Worm (Caenorhabditis elegans) whole organism, L2 larva: ENCODE results near the gene bcl-7.
A peak's percentile ranks its signal among the peaks of the same experiment; 100 is the strongest.

Source experiments
- C34F6.9 ChIP-seq: fragments of 150-350 bp; optimal IDR thresholded peaks from 2 replicates; lab custom pipeline; 2014; ENCODE audit warnings: missing biosample characterization, missing genetic modification characterization
- F13H6.1 ChIP-seq: sonication (generic microtip); optimal IDR thresholded peaks from 2 replicates; lab custom pipeline; 2016; ENCODE audit warnings: missing genetic modification characterization, missing compliant biosample characterization
- Y55F3AM.14 ChIP-seq: fragments of 200-800 bp; sonication (Bioruptor generic); optimal IDR thresholded peaks from 2 replicates; lab custom pipeline; 2018; ENCODE audit warnings: mild to moderate bottlenecking, missing genetic modification characterization, missing compliant biosample characterization
- ZK546.5 ChIP-seq: sonication (generic microtip); optimal IDR thresholded peaks from 2 replicates; lab custom pipeline; 2017; ENCODE audit warnings: missing biosample characterization, missing genetic modification characterization
- alr-1 ChIP-seq: fragments of 150-350 bp; optimal IDR thresholded peaks from 2 replicates; lab custom pipeline; 2014; ENCODE audit warnings: missing biosample characterization, missing genetic modification characterization
- ama-1 ChIP-seq: fragments of 150-350 bp; optimal IDR thresholded peaks from 2 replicates; lab custom pipeline; 2018; ENCODE audit warnings: inconsistent platforms
- blmp-1 ChIP-seq: sonication (generic microtip); optimal IDR thresholded peaks from 2 replicates; lab custom pipeline; 2017; ENCODE audit warnings: missing genetic modification characterization, mild to moderate bottlenecking, missing compliant biosample characterization, antibody characterized with exemption, moderate library complexity; ENCODE audit not compliant: insufficient read depth
- crh-2 ChIP-seq: sonication (generic microtip); optimal IDR thresholded peaks from 2 replicates; lab custom pipeline; 2017; ENCODE audit warnings: missing biosample characterization, missing genetic modification characterization
- egl-27 ChIP-seq: sonication (generic microtip); optimal IDR thresholded peaks from 3 replicates; lab custom pipeline; 2017; ENCODE audit warnings: missing biosample characterization, missing genetic modification reagents, missing genetic modification characterization
- elt-1 ChIP-seq: fragments of 150-350 bp; optimal IDR thresholded peaks from 2 replicates; lab custom pipeline; 2014; ENCODE audit warnings: missing biosample characterization, missing genetic modification characterization
- elt-3 ChIP-seq: sonication (generic microtip); optimal IDR thresholded peaks from 2 replicates; lab custom pipeline; 2017; ENCODE audit warnings: missing biosample characterization, missing genetic modification characterization
- fos-1 ChIP-seq: fragments of 150-350 bp; optimal IDR thresholded peaks from 2 replicates; lab custom pipeline; 2014; ENCODE audit warnings: missing biosample characterization, missing genetic modification characterization
- gmeb-1 ChIP-seq: fragments of 150-350 bp; optimal IDR thresholded peaks from 2 replicates; lab custom pipeline; 2014; ENCODE audit warnings: missing biosample characterization, missing genetic modification characterization
- lin-11 ChIP-seq: fragments of 150-350 bp; sonication (generic microtip); optimal IDR thresholded peaks from 2 replicates; lab custom pipeline; 2014; ENCODE audit warnings: missing biosample characterization, missing genetic modification characterization, inconsistent platforms, mixed read lengths
- lin-13 ChIP-seq: fragments of 150-350 bp; optimal IDR thresholded peaks from 2 replicates; lab custom pipeline; 2014; ENCODE audit warnings: missing biosample characterization, missing genetic modification reagents, missing genetic modification characterization
- lin-39 ChIP-seq: fragments of 150-350 bp; optimal IDR thresholded peaks from 2 replicates; lab custom pipeline; 2014; ENCODE audit warnings: missing biosample characterization, missing genetic modification reagents, missing genetic modification characterization
- lsy-2 ChIP-seq, 2 experiments: fragments of 150-350 bp in 1 of 2; sonication (generic microtip) in 1 of 2; optimal IDR thresholded peaks; 2 replicates each; lab custom pipeline; 2014 to 2017; ENCODE audit warnings: missing biosample characterization in 2 of 2, missing genetic modification characterization in 2 of 2
- mab-5 ChIP-seq: fragments of 150-350 bp; optimal IDR thresholded peaks from 2 replicates; lab custom pipeline; 2014; ENCODE audit warnings: missing biosample characterization, missing genetic modification characterization
- mbf-1 ChIP-seq: sonication (generic microtip); optimal IDR thresholded peaks from 2 replicates; lab custom pipeline; 2017; ENCODE audit warnings: missing biosample characterization, missing genetic modification characterization
- mdl-1 ChIP-seq, 2 experiments: fragments of 150-350 bp in 1 of 2; sonication (generic microtip) in 1 of 2; optimal IDR thresholded peaks; 2 replicates each; lab custom pipeline; 2017; ENCODE audit warnings: missing biosample characterization in 2 of 2, missing genetic modification characterization in 2 of 2
- nhr-11 ChIP-seq: fragments of 150-350 bp; optimal IDR thresholded peaks from 2 replicates; lab custom pipeline; 2014; ENCODE audit warnings: missing biosample characterization, missing genetic modification characterization
- nhr-129 ChIP-seq: fragments of 150-350 bp; optimal IDR thresholded peaks from 2 replicates; lab custom pipeline; 2014; ENCODE audit warnings: missing biosample characterization, missing genetic modification characterization
- nhr-21 ChIP-seq: fragments of 150-350 bp; optimal IDR thresholded peaks from 2 replicates; lab custom pipeline; 2014; ENCODE audit warnings: missing biosample characterization, missing genetic modification characterization
- nhr-25 ChIP-seq: fragments of 150-350 bp; sonication (generic microtip); optimal IDR thresholded peaks from 3 replicates; lab custom pipeline; 2014; ENCODE audit warnings: missing biosample characterization, missing genetic modification characterization
- nhr-6 ChIP-seq: fragments of 150-350 bp; optimal IDR thresholded peaks from 2 replicates; lab custom pipeline; 2014; ENCODE audit warnings: missing biosample characterization, missing genetic modification characterization
- peb-1 ChIP-seq: fragments of 150-350 bp; optimal IDR thresholded peaks from 2 replicates; lab custom pipeline; 2014; ENCODE audit warnings: missing biosample characterization, missing genetic modification characterization
- skn-1 ChIP-seq: sonication (generic microtip); optimal IDR thresholded peaks from 2 replicates; lab custom pipeline; 2017; ENCODE audit warnings: missing biosample characterization, missing genetic modification characterization
- sma-3 ChIP-seq: sonication (generic microtip); optimal IDR thresholded peaks from 2 replicates; lab custom pipeline; 2016; ENCODE audit warnings: missing genetic modification reagents, missing genetic modification characterization, missing compliant biosample characterization
- sma-9 ChIP-seq, 2 experiments: fragments of 150-350 bp in 1 of 2; sonication (generic microtip) in 1 of 2; optimal IDR thresholded peaks; 2 replicates each; lab custom pipeline; 2014 to 2016; ENCODE audit warnings: missing genetic modification characterization in 2 of 2, mild to moderate bottlenecking in 1 of 2, missing biosample characterization in 1 of 2, missing compliant biosample characterization in 1 of 2, missing genetic modification reagents in 1 of 2, moderate library complexity in 1 of 2
- snpc-4 ChIP-seq: fragments of 150-350 bp; optimal IDR thresholded peaks from 2 replicates; lab custom pipeline; 2014; ENCODE audit warnings: missing biosample characterization, missing genetic modification characterization
- unc-39 ChIP-seq: fragments of 150-350 bp; optimal IDR thresholded peaks from 2 replicates; lab custom pipeline; 2014; ENCODE audit warnings: missing biosample characterization, missing genetic modification characterization
- unc-55 ChIP-seq: fragments of 150-350 bp; sonication (generic microtip); optimal IDR thresholded peaks from 3 replicates; lab custom pipeline; 2014; ENCODE audit warnings: missing biosample characterization, missing genetic modification reagents, missing genetic modification characterization
- unc-62 ChIP-seq: fragments of 150-350 bp; optimal IDR thresholded peaks from 2 replicates; lab custom pipeline; 2014; ENCODE audit warnings: missing biosample characterization, missing genetic modification reagents, missing genetic modification characterization
- ztf-1 ChIP-seq: fragments of 200-800 bp; sonication (Bioruptor generic); conservative IDR thresholded peaks from 2 replicates; pipeline ENCODE4 v1.3.6; 2022; ENCODE audit warnings: missing genetic modification characterization, missing compliant biosample characterization
- ztf-11 ChIP-seq: sonication (generic microtip); optimal IDR thresholded peaks from 2 replicates; lab custom pipeline; 2017; ENCODE audit warnings: missing biosample characterization, missing genetic modification characterization
- ztf-4 ChIP-seq: fragments of 150-350 bp; optimal IDR thresholded peaks from 2 replicates; lab custom pipeline; 2014; ENCODE audit warnings: missing biosample characterization, missing genetic modification characterization

bcl-7 gene

ce11 chrIII:5915926-5916325 lies 10.0 kb upstream of the bcl-7 start:
- peak; percentile 57 for TF ChIP-seq skn-1 (tag; lab: Kevin White, UChicago)
- peak; percentile 44 for TF ChIP-seq crh-2 (tag; lab: Kevin White, UChicago)
- no peak for TF ChIP-seq ama-1 (lab: Kevin White, UChicago)
- no peak for TF ChIP-seq ztf-1
- no peak for TF ChIP-seq ztf-11
- no peak for TF ChIP-seq gmeb-1
- peak; percentile 78 for TF ChIP-seq fos-1 (tag; lab: Kevin White, UChicago)
- no peak for TF ChIP-seq blmp-1 (tag; lab: Kevin White, UChicago)
- TF ChIP-seq C34F6.9 (tag; lab: Kevin White, UChicago) = no peak
- no peak for TF ChIP-seq mab-5 (tag; lab: Kevin White, UChicago)
- no peak for TF ChIP-seq elt-1 (tag; lab: Kevin White, UChicago)
- TF ChIP-seq mbf-1 (tag; lab: Kevin White, UChicago) = no peak
- TF ChIP-seq unc-39 (tag; lab: Kevin White, UChicago) = no peak

ce11 chrIII:5917365-5917958 lies 8.4 kb upstream of the bcl-7 start:
- TF ChIP-seq sma-3 (GFP tag; lab: Kevin White, UChicago) (peak; percentile 39), F13H6.1 (peak; percentile 20), ama-1 (lab: Kevin White, UChicago) (peak; percentile 14), sma-9 (GFP tag; optimal IDR thresholded peaks at IDR 0.05; lab: Kevin White, UChicago) (no peak), sma-9 (tag; optimal IDR thresholded peaks at IDR 0.05; lab: Kevin White, UChicago) (no peak), gmeb-1 (peak; percentile 50), lsy-2 (tag; optimal IDR thresholded peaks at IDR 0.05; lab: Kevin White, UChicago) (peak in 1 of 2 experiments; percentile 41), nhr-11 (no peak), lin-11 (tag; lab: Kevin White, UChicago) (no peak), nhr-6 (no peak), snpc-4 (tag; lab: Kevin White, UChicago) (no peak), ztf-11 (no peak), fos-1 (tag; lab: Kevin White, UChicago) (peak; percentile 40), nhr-25 (tag; lab: Kevin White, UChicago) (peak; percentile 4), ztf-4 (tag; lab: Kevin White, UChicago) (peak; percentile 26), ZK546.5 (no peak), nhr-129 (tag; lab: Kevin White, UChicago) (no peak), alr-1 (tag; lab: Kevin White, UChicago) (no peak), lin-13 (GFP tag; lab: Kevin White, UChicago) (peak; percentile 9), elt-3 (tag; lab: Kevin White, UChicago) (no peak), lin-39 (no peak), crh-2 (tag; lab: Kevin White, UChicago) (peak; percentile 84), skn-1 (tag; lab: Kevin White, UChicago) (peak; percentile 89), nhr-21 (peak; percentile 72), ztf-1 (no peak)

ce11 chrIII:5919799-5920387 lies 6.0 kb upstream of the bcl-7 start, which contains the start of the genes tdo-2 and C28H8.2:
tdo-2 (minus strand) TSS chrIII:5919955.
C28H8.2 (plus strand) TSS chrIII:5920322.
- no peak for TF ChIP-seq lin-13 (GFP tag; lab: Kevin White, UChicago)
- TF ChIP-seq blmp-1 (tag; lab: Kevin White, UChicago) = peak; percentile 80
- peak; percentile 69 for TF ChIP-seq egl-27 (tag; lab: Kevin White, UChicago)
- peak; percentile 56 for TF ChIP-seq crh-2 (tag; lab: Kevin White, UChicago)
- no peak for TF ChIP-seq unc-62 (GFP tag; lab: Kevin White, UChicago)
- peak; percentile 8 for TF ChIP-seq C34F6.9 (tag; lab: Kevin White, UChicago)
- TF ChIP-seq sma-9 (GFP tag; optimal IDR thresholded peaks at IDR 0.05; lab: Kevin White, UChicago) = peak; percentile 90
- no peak for TF ChIP-seq sma-9 (tag; optimal IDR thresholded peaks at IDR 0.05; lab: Kevin White, UChicago)
- TF ChIP-seq nhr-21 = peak; percentile 92
- TF ChIP-seq mdl-1 (tag; optimal IDR thresholded peaks at IDR 0.05; lab: Kevin White, UChicago) = peak in 1 of 2 experiments; percentile 75
- no peak for TF ChIP-seq ztf-1
- TF ChIP-seq gmeb-1 = peak; percentile 55
- peak; percentile 20 for TF ChIP-seq mab-5 (tag; lab: Kevin White, UChicago)
- TF ChIP-seq peb-1 (tag; lab: Kevin White, UChicago) = no peak
- peak; percentile 28 for TF ChIP-seq ztf-4 (tag; lab: Kevin White, UChicago)
- peak; percentile 50 for TF ChIP-seq nhr-129 (tag; lab: Kevin White, UChicago)
- peak; percentile 16 for TF ChIP-seq alr-1 (tag; lab: Kevin White, UChicago)
- TF ChIP-seq Y55F3AM.14 (GFP tag; lab: Kevin White, UChicago) = peak; percentile 25
- TF ChIP-seq F13H6.1 = peak; percentile 14
- peak in 1 of 2 experiments; percentile 55 for TF ChIP-seq lsy-2 (tag; optimal IDR thresholded peaks at IDR 0.05; lab: Kevin White, UChicago)
- TF ChIP-seq unc-39 (tag; lab: Kevin White, UChicago) = no peak
- TF ChIP-seq fos-1 (tag; lab: Kevin White, UChicago) = peak; percentile 12
- no peak for TF ChIP-seq unc-55 (GFP tag; lab: Kevin White, UChicago)
- peak; percentile 92 for TF ChIP-seq sma-3 (GFP tag; lab: Kevin White, UChicago)
- peak; percentile 94 for TF ChIP-seq nhr-25 (tag; lab: Kevin White, UChicago)
- no peak for TF ChIP-seq skn-1 (tag; lab: Kevin White, UChicago)
- peak; percentile 37 for TF ChIP-seq nhr-6
